Worm (Caenorhabditis elegans): ENCODE results near the gene ZC487.1.
A peak's percentile ranks its signal among the peaks of the same experiment; 100 is the strongest.

Gene ZC487.1

ce11 chrV:6694668-6695067 lies 32.7 kb upstream of the ZC487.1 start, which contains the start of gene W02F12.8:
Gene W02F12.8, minus strand, starts transcription at chrV:6694768.
- TF ChIP-seq egl-27 (tag; optimal IDR thresholded peaks at IDR 0.05) (no peak), nhr-28 (tag; optimal IDR thresholded peaks at IDR 0.05) (peak; percentile 3), ceh-28 (tag; optimal IDR thresholded peaks at IDR 0.05) (no peak), daf-19 (GFP tag; conservative IDR thresholded peaks at IDR 0.05) (no peak), rbr-2 (tag; optimal IDR thresholded peaks at IDR 0.05) (no peak), nhr-41 (GFP tag; IDR thresholded peaks at IDR 0.05) (no peak), unc-39 (tag; optimal IDR thresholded peaks at IDR 0.05) (no peak)

ce11 chrV:6697552-6697951 lies 29.8 kb upstream of the ZC487.1 start, which contains the start of gene W02F12.2:
Gene W02F12.2, minus strand, starts transcription at chrV:6697652.
- TF ChIP-seq hlh-30 (tag; optimal IDR thresholded peaks at IDR 0.05; ENCODE audit: insufficient read depth): peak; percentile 27
- no peak for TF ChIP-seq lsy-2 (tag; optimal IDR thresholded peaks at IDR 0.05)

ce11 chrV:6699021-6699420 lies 28.3 kb upstream of the ZC487.1 start:
- TF ChIP-seq nhr-28 (tag; optimal IDR thresholded peaks at IDR 0.05) (peak; percentile 99), T26A8.4 (GFP tag; IDR thresholded peaks at IDR 0.05) (no peak)

ce11 chrV:6699833-6700232 lies 27.5 kb upstream of the ZC487.1 start:
- TF ChIP-seq snpc-1.2 (GFP tag; IDR thresholded peaks at IDR 0.05): no peak
- TF ChIP-seq R02D3.7 (tag; optimal IDR thresholded peaks at IDR 0.05): no peak
- TF ChIP-seq nhr-111 (GFP tag; optimal IDR thresholded peaks at IDR 0.05): no peak
- no peak for TF ChIP-seq zip-11 (GFP tag; IDR thresholded peaks at IDR 0.05)
- peak; percentile 14 for TF ChIP-seq mxl-3 (GFP tag; optimal IDR thresholded peaks at IDR 0.05)
- no peak for TF ChIP-seq lin-13 (GFP tag; optimal IDR thresholded peaks at IDR 0.05)
- no peak for TF ChIP-seq vab-7 (GFP tag; IDR thresholded peaks at IDR 0.05)
- TF ChIP-seq hmg-1.1 (GFP tag; IDR thresholded peaks at IDR 0.05): no peak

- TF ChIP-seq spr-1 (tag; optimal IDR thresholded peaks at IDR 0.05) (no peak), Y48G9A.11 (GFP tag; IDR thresholded peaks at IDR 0.05) (0 out of 2 replicates have a peak, but pooled peaks have one; percentile 32)
Measured at ce11 chrV:6702692-6703091, 24.6 kb upstream of the ZC487.1 start, which contains the start of gene era-1. Gene era-1, plus strand, starts transcription at chrV:6703057.

ce11 chrV:6704482-6704881 lies 22.8 kb upstream of the ZC487.1 start:
- TF ChIP-seq ces-1 (GFP tag; optimal IDR thresholded peaks at IDR 0.05): no peak
- TF ChIP-seq saeg-2 (GFP tag; IDR thresholded peaks at IDR 0.05): no peak
- TF ChIP-seq nhr-76 (tag; optimal IDR thresholded peaks at IDR 0.05): no peak
- TF ChIP-seq fkh-10 (GFP tag; optimal IDR thresholded peaks at IDR 0.05): no peak
- TF ChIP-seq dmd-6 (GFP tag; IDR thresholded peaks at IDR 0.05): no peak
- TF ChIP-seq dve-1 (tag; optimal IDR thresholded peaks at IDR 0.05; ENCODE audit: insufficient read depth): no peak
- no peak for TF ChIP-seq rbr-2 (tag; optimal IDR thresholded peaks at IDR 0.05)
- TF ChIP-seq daf-8 (GFP tag; IDR thresholded peaks at IDR 0.05): no peak
- no peak for TF ChIP-seq ceh-82 (tag; optimal IDR thresholded peaks at IDR 0.05)
- TF ChIP-seq hlh-30 (tag; optimal IDR thresholded peaks at IDR 0.05; ENCODE audit: insufficient read depth): no peak
- no peak for TF ChIP-seq tra-1 (GFP tag; IDR thresholded peaks at IDR 0.05)
- no peak for TF ChIP-seq madf-9 (GFP tag; conservative IDR thresholded peaks at IDR 0.05)
- TF ChIP-seq arid-1 (GFP tag; conservative IDR thresholded peaks at IDR 0.05): no peak
- TF ChIP-seq zfp-2 (tag; optimal IDR thresholded peaks at IDR 0.05): no peak

Measured in whole organism, L4 larva.